Fruit fly (Drosophila melanogaster) whole organism, embryonic: Measurements from ENCODE around the gene CG43850.

ENCODE experiments used
- Antp ChIP-seq: fragments of 200-800 bp; sonication (Bioruptor generic); optimal IDR thresholded peaks from 3 replicates; lab custom pipeline; 2016; ENCODE audit warnings: missing biosample characterization, missing genetic modification characterization
- C15 ChIP-seq: fragments of 200-800 bp; sonication (Bioruptor generic); IDR thresholded peaks from 3 replicates; pipeline ENCODE4 v1.3.6; 2022; ENCODE audit warnings: missing biosample characterization, missing genetic modification characterization
- CG10274 ChIP-seq: fragments of 200-800 bp; sonication (Bioruptor generic); optimal IDR thresholded peaks from 3 replicates; lab custom pipeline; 2017; ENCODE audit warnings: missing biosample characterization, mild to moderate bottlenecking, missing genetic modification characterization
- CG1529 ChIP-seq: fragments of 200-800 bp; sonication (Bioruptor generic); optimal IDR thresholded peaks from 3 replicates; lab custom pipeline; 2018; ENCODE audit warnings: missing biosample characterization, missing genetic modification characterization
- CG15514 ChIP-seq: fragments of 200-800 bp; sonication (Bioruptor generic); optimal IDR thresholded peaks from 3 replicates; lab custom pipeline; 2017; ENCODE audit warnings: missing biosample characterization, missing genetic modification characterization, mild to moderate bottlenecking, moderate library complexity, missing genetic modification reagents
- CG1603 ChIP-seq: fragments of 200-800 bp; sonication (Bioruptor generic); optimal IDR thresholded peaks from 2 replicates; lab custom pipeline; 2019; ENCODE audit warnings: missing biosample characterization, mild to moderate bottlenecking, missing genetic modification characterization, moderate library complexity
- CG18011 ChIP-seq: fragments of 200-800 bp; sonication (Bioruptor generic); optimal IDR thresholded peaks from 2 replicates; lab custom pipeline; 2017; ENCODE audit warnings: missing biosample characterization, missing genetic modification characterization, mild to moderate bottlenecking, moderate library complexity, missing genotype
- CG18619 ChIP-seq: fragments of 200-800 bp; sonication (Bioruptor generic); optimal IDR thresholded peaks from 3 replicates; lab custom pipeline; 2017; ENCODE audit warnings: missing biosample characterization, mild to moderate bottlenecking, missing genetic modification characterization
- CG2120 ChIP-seq: fragments of 200-800 bp; sonication (Bioruptor generic); optimal IDR thresholded peaks from 3 replicates; lab custom pipeline; 2016; ENCODE audit warnings: missing biosample characterization, missing genetic modification characterization
- CG4282 ChIP-seq: fragments of 200-800 bp; sonication (Bioruptor generic); optimal IDR thresholded peaks from 2 replicates; lab custom pipeline; 2016; ENCODE audit warnings: missing biosample characterization, missing genetic modification characterization
- CG4617 ChIP-seq: fragments of 200-800 bp; sonication (Bioruptor generic); optimal IDR thresholded peaks from 3 replicates; lab custom pipeline; 2016; ENCODE audit warnings: missing biosample characterization, missing genetic modification characterization, borderline replicate concordance
- CG6791 ChIP-seq: fragments of 200-800 bp; sonication (Bioruptor generic); IDR thresholded peaks from 3 replicates; pipeline ENCODE4 v1.3.6; 2022; ENCODE audit warnings: missing biosample characterization, missing genetic modification characterization; ENCODE audit not compliant: partially characterized antibody
- CG6854 ChIP-seq: fragments of 200-800 bp; sonication (Bioruptor generic); optimal IDR thresholded peaks from 3 replicates; lab custom pipeline; 2017; ENCODE audit warnings: missing biosample characterization, mild to moderate bottlenecking, missing genetic modification characterization
- CG7556 ChIP-seq: fragments of 200-800 bp; sonication (Bioruptor generic); optimal IDR thresholded peaks from 2 replicates; lab custom pipeline; 2017; ENCODE audit warnings: missing biosample characterization, mild to moderate bottlenecking, missing genetic modification characterization
- CG8290 ChIP-seq, 3 experiments: fragments of 200-800 bp; sonication (Bioruptor generic); optimal IDR thresholded peaks; 2 replicates each; lab custom pipeline; 2016 to 2019; ENCODE audit warnings: missing biosample characterization in 3 of 3, missing genetic modification characterization in 3 of 3, mild to moderate bottlenecking in 2 of 3, moderate library complexity in 1 of 3
- CG8765 ChIP-seq: fragments of 200-800 bp; sonication (Bioruptor generic); IDR thresholded peaks from 2 replicates; pipeline ENCODE4 v1.3.6; 2022; ENCODE audit warnings: missing biosample characterization, missing genetic modification characterization
- CG9437 ChIP-seq: fragments of 200-800 bp; sonication (Bioruptor generic); optimal IDR thresholded peaks from 2 replicates; lab custom pipeline; 2018; ENCODE audit warnings: missing biosample characterization, mild to moderate bottlenecking, missing genetic modification characterization
- CG9797 ChIP-seq: fragments of 200-800 bp; sonication (Bioruptor generic); optimal IDR thresholded peaks from 3 replicates; lab custom pipeline; 2018; ENCODE audit warnings: missing biosample characterization, mild to moderate bottlenecking, missing genetic modification characterization
- CG9817 ChIP-seq: fragments of 200-800 bp; sonication (Bioruptor generic); optimal IDR thresholded peaks from 2 replicates; lab custom pipeline; 2018; ENCODE audit warnings: missing biosample characterization, mild to moderate bottlenecking, missing genetic modification characterization, moderate library complexity
- CG9876 ChIP-seq: fragments of 200-800 bp; sonication (Bioruptor generic); optimal IDR thresholded peaks from 2 replicates; lab custom pipeline; 2016; ENCODE audit warnings: missing biosample characterization, missing genetic modification characterization
- CG9932 ChIP-seq: fragments of 200-800 bp; sonication (Bioruptor generic); IDR thresholded peaks from 2 replicates; pipeline ENCODE4 v1.3.6; 2022; ENCODE audit warnings: missing biosample characterization, missing genetic modification characterization
- CHES-1-like ChIP-seq: fragments of 200-800 bp; sonication (Bioruptor generic); optimal IDR thresholded peaks from 2 replicates; lab custom pipeline; 2016; ENCODE audit warnings: missing biosample characterization, missing genetic modification characterization
- Hmr ChIP-seq: fragments of 200-800 bp; sonication (Bioruptor generic); optimal IDR thresholded peaks from 3 replicates; lab custom pipeline; 2017; ENCODE audit warnings: mild to moderate bottlenecking, missing biosample characterization, missing genetic modification reagents, missing genetic modification characterization
- Myb ChIP-seq: fragments of 200-800 bp; sonication (Bioruptor generic); optimal IDR thresholded peaks from 2 replicates; lab custom pipeline; 2016; ENCODE audit warnings: missing biosample characterization, missing genetic modification characterization
- NFAT ChIP-seq: fragments of 200-800 bp; sonication (Bioruptor generic); IDR thresholded peaks from 2 replicates; pipeline ENCODE4 v1.3.6; 2022; ENCODE audit warnings: missing biosample characterization, missing genetic modification characterization
- NfI ChIP-seq: fragments of 200-800 bp; sonication (Bioruptor generic); optimal IDR thresholded peaks from 3 replicates; lab custom pipeline; 2018; ENCODE audit warnings: missing biosample characterization, mild to moderate bottlenecking, missing genetic modification characterization, moderate library complexity
- PHDP ChIP-seq: fragments of 200-800 bp; sonication (Bioruptor generic); optimal IDR thresholded peaks from 3 replicates; lab custom pipeline; 2018; ENCODE audit warnings: missing biosample characterization, mild to moderate bottlenecking, missing genetic modification characterization, moderate library complexity
- Pdp1 ChIP-seq, 2 experiments: fragments of 200-800 bp; sonication (Bioruptor generic); optimal IDR thresholded peaks; 3 replicates each; lab custom pipeline; 2016; ENCODE audit warnings: missing biosample characterization in 2 of 2, missing genetic modification characterization in 2 of 2, mild to moderate bottlenecking in 1 of 2, moderate library complexity in 1 of 2
- Ssrp ChIP-seq: fragments of 200-800 bp; sonication (Bioruptor generic); optimal IDR thresholded peaks from 2 replicates; lab custom pipeline; 2018; ENCODE audit warnings: missing biosample characterization, mild to moderate bottlenecking, missing genetic modification characterization, moderate library complexity
- Vsx1 ChIP-seq: fragments of 200-800 bp; sonication (Bioruptor generic); optimal IDR thresholded peaks from 2 replicates; lab custom pipeline; 2017; ENCODE audit warnings: missing biosample characterization, mild to moderate bottlenecking, missing genetic modification characterization, missing genetic modification reagents
- ase ChIP-seq: fragments of 200-800 bp; sonication (Bioruptor generic); IDR thresholded peaks from 3 replicates; pipeline ENCODE4 v1.3.6; 2022; ENCODE audit warnings: missing biosample characterization, missing genetic modification characterization
- ato ChIP-seq: fragments of 200-800 bp; sonication (Bioruptor generic); IDR thresholded peaks from 2 replicates; pipeline ENCODE4 v1.3.6; 2022; ENCODE audit warnings: missing biosample characterization, missing genetic modification characterization; ENCODE audit not compliant: partially characterized antibody
- ci ChIP-seq: fragments of 200-800 bp; sonication (Bioruptor generic); IDR thresholded peaks from 3 replicates; pipeline ENCODE4 v1.3.6; 2022; ENCODE audit warnings: missing biosample characterization, missing genetic modification characterization
- eyg ChIP-seq: fragments of 200-800 bp; sonication (Bioruptor generic); optimal IDR thresholded peaks from 3 replicates; lab custom pipeline; 2016; ENCODE audit warnings: missing biosample characterization, missing genetic modification characterization
- grn ChIP-seq: fragments of 200-800 bp; sonication (Bioruptor generic); optimal IDR thresholded peaks from 3 replicates; lab custom pipeline; 2017; ENCODE audit warnings: missing biosample characterization, missing genetic modification characterization
- gsb ChIP-seq: fragments of 200-800 bp; sonication (Bioruptor generic); IDR thresholded peaks from 2 replicates; pipeline ENCODE4 v1.3.6; 2022; ENCODE audit warnings: missing biosample characterization, missing genetic modification characterization
- hbn ChIP-seq: fragments of 200-800 bp; sonication (Bioruptor generic); IDR thresholded peaks from 2 replicates; pipeline ENCODE4 v1.3.6; 2022; ENCODE audit warnings: missing biosample characterization, missing genetic modification characterization; ENCODE audit not compliant: partially characterized antibody
- her ChIP-seq: fragments of 200-800 bp; sonication (Bioruptor generic); optimal IDR thresholded peaks from 2 replicates; lab custom pipeline; 2016; ENCODE audit warnings: missing biosample characterization, missing genetic modification characterization
- jumu ChIP-seq: fragments of 200-800 bp; sonication (Bioruptor generic); optimal IDR thresholded peaks from 3 replicates; lab custom pipeline; 2016; ENCODE audit warnings: missing biosample characterization, missing genetic modification characterization
- kni ChIP-seq: fragments of 200-800 bp; sonication (Bioruptor generic); optimal IDR thresholded peaks from 3 replicates; lab custom pipeline; 2017; ENCODE audit warnings: mild to moderate bottlenecking, missing biosample characterization, missing genetic modification reagents, missing genetic modification characterization
- knrl ChIP-seq: fragments of 200-800 bp; sonication (Bioruptor generic); IDR thresholded peaks from 3 replicates; pipeline ENCODE4 v1.3.6; 2022; ENCODE audit warnings: missing biosample characterization, missing genetic modification characterization; ENCODE audit not compliant: partially characterized antibody
- lab ChIP-seq: fragments of 200-800 bp; sonication (Bioruptor generic); optimal IDR thresholded peaks from 3 replicates; lab custom pipeline; 2017; ENCODE audit warnings: missing biosample characterization, missing genetic modification characterization, mild to moderate bottlenecking, moderate library complexity, missing genetic modification reagents
- nmo ChIP-seq: fragments of 200-800 bp; sonication (Bioruptor generic); optimal IDR thresholded peaks from 2 replicates; lab custom pipeline; 2018; ENCODE audit warnings: missing biosample characterization, mild to moderate bottlenecking, missing genetic modification characterization, moderate library complexity
- pzg ChIP-seq: fragments of 200-800 bp; sonication (Bioruptor generic); optimal IDR thresholded peaks from 3 replicates; lab custom pipeline; 2018; ENCODE audit warnings: missing biosample characterization, mild to moderate bottlenecking, missing genetic modification characterization, moderate library complexity
- sd ChIP-seq: fragments of 200-800 bp; sonication (Bioruptor generic); optimal IDR thresholded peaks from 3 replicates; lab custom pipeline; 2018; ENCODE audit warnings: missing biosample characterization, mild to moderate bottlenecking, missing genetic modification characterization, moderate library complexity
- seq ChIP-seq: fragments of 200-800 bp; sonication (Bioruptor generic); IDR thresholded peaks from 2 replicates; pipeline ENCODE4 v1.3.6; 2022; ENCODE audit warnings: missing biosample characterization, missing genetic modification characterization
- shn ChIP-seq: fragments of 200-800 bp; sonication (Bioruptor generic); optimal IDR thresholded peaks from 3 replicates; lab custom pipeline; 2016; ENCODE audit warnings: missing biosample characterization, missing genetic modification characterization
- slbo ChIP-seq: fragments of 200-800 bp; sonication (Bioruptor generic); IDR thresholded peaks from 2 replicates; pipeline ENCODE4 v1.3.6; 2022; ENCODE audit warnings: missing biosample characterization, missing genetic modification characterization

The CG43850 gene

DNA sequence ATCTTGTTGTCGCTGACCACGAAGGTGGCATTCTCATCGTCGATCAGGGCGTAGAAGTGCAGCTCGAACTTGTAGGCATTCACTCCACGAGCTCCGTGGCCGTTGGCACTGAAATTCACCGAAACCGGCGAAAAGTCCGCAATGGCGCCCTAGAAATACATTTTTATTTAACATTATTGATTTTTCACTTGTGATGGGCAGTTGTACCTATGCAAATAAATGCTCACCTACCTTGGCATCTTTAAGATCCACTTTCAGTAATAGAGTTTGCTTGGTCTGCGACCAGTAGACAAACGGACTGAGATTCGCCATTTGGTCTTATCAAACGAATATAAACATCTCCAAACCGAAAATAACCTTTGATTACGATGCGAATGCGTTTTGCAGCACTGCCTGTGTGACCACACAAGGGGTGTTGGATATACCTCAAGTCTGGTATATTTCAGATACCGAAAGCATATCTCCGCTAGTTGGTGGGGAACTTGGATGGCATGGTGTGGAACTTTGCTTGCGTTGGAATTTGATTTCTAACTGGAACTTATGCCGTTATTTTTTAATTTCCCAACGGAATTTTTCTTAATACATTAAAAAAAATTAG, 30.1 kb downstream of the CG43850 start, which contains the start of gene Hacd2 (continued):
- TF ChIP-seq CG6854 (GFP tag; lab: Kevin White, UChicago) (no peak), sd (peak; percentile 97), lab (peak; percentile 3), Hmr (GFP tag; lab: Kevin White, UChicago) (peak; percentile 75), CG9932 (GFP tag; lab: Robert Waterston, UW) (peak; percentile 43; the same call in 1 of the 2 replicates), C15 (no peak), grn (GFP tag; lab: Kevin White, UChicago) (peak; percentile 57), CG10274 (GFP tag; lab: Kevin White, UChicago) (no peak), CG9797 (GFP tag; lab: Kevin White, UChicago) (peak; percentile 81), seq (GFP tag; lab: Robert Waterston, UW) (no peak), NfI (GFP tag; lab: Kevin White, UChicago) (peak; percentile 19), CG1529 (GFP tag; lab: Kevin White, UChicago) (peak; percentile 17), CG4617 (peak; percentile 73), PHDP (tag; lab: Kevin White, UChicago) (peak; percentile 19), CG15514 (GFP tag; lab: Kevin White, UChicago) (peak; percentile 87), pzg (peak; percentile 95), knrl (GFP tag; lab: Robert Waterston, UW) (peak; percentile 34; the same call in 1 of the 3 replicates), CG9817 (tag; lab: Kevin White, UChicago) (no peak), CG7556 (GFP tag; lab: Kevin White, UChicago) (no peak), CG9437 (GFP tag; lab: Kevin White, UChicago) (peak; percentile 34), CG1603 (tag; lab: Kevin White, UChicago) (peak; percentile 84), kni (no peak), ci (peak; percentile 53), shn (peak; percentile 22), Antp (GFP tag; lab: Kevin White, UChicago) (peak; percentile 38), eyg (GFP tag; lab: Kevin White, UChicago) (no peak), ato (GFP tag; lab: Robert Waterston, UW) (peak; percentile 37; the same call in 1 of the 2 replicates), Vsx1 (no peak), jumu (GFP tag; lab: Kevin White, UChicago) (peak; percentile 10), CG9876 (GFP tag; lab: Kevin White, UChicago) (peak; percentile 39), CG8290 (GFP tag; optimal IDR thresholded peaks at IDR 0.05; lab: Kevin White, UChicago) (no peak), CG8290 (tag; optimal IDR thresholded peaks at IDR 0.05; lab: Kevin White, UChicago) (peak in 1 of 2 experiments; percentile 78), Myb (GFP tag; lab: Kevin White, UChicago) (peak; percentile 100), nmo (peak; percentile 58), CG18011 (GFP tag; lab: Kevin White, UChicago) (no peak), CG4282 (GFP tag; lab: Kevin White, UChicago) (no peak), CG18619 (GFP tag; lab: Kevin White, UChicago) (no peak), CG6791 (GFP tag; lab: Robert Waterston, UW) (peak; percentile 63; the same call in 2 of the 3 replicates), CG2120 (GFP tag; lab: Kevin White, UChicago) (peak; percentile 47), Pdp1 (GFP tag; optimal IDR thresholded peaks at IDR 0.05; lab: Kevin White, UChicago) (peak in 1 of 2 experiments; percentile 77), slbo (GFP tag; lab: Robert Waterston, UW) (peak; percentile 58), CHES-1-like (GFP tag; lab: Kevin White, UChicago) (peak; percentile 55), her (GFP tag; lab: Kevin White, UChicago) (peak; percentile 39), NFAT (GFP tag; lab: Robert Waterston, UW) (peak; percentile 35; the same call in 1 of the 2 replicates), ase (GFP tag; lab: Robert Waterston, UW) (no peak), Ssrp (no peak), gsb (GFP tag; lab: Robert Waterston, UW) (no peak), hbn (no peak), CG8765 (no peak)
